Worm (Caenorhabditis elegans) whole organism, L1 larva: ENCODE data around the gene F08D12.7.

Experiments
- aly-2 ChIP-seq: fragments of 150-350 bp; optimal IDR thresholded peaks from 2 replicates; lab custom pipeline; 2014; ENCODE audit warnings: missing biosample characterization, missing genetic modification characterization
- nhr-12 ChIP-seq: sonication (generic microtip); optimal IDR thresholded peaks from 2 replicates; lab custom pipeline; 2017; ENCODE audit warnings: missing biosample characterization, missing genetic modification characterization
- pag-3 ChIP-seq: sonication (generic microtip); optimal IDR thresholded peaks from 2 replicates; lab custom pipeline; 2017; ENCODE audit warnings: missing genetic modification characterization, mild to moderate bottlenecking, missing compliant biosample characterization, antibody characterized with exemption, borderline replicate concordance; ENCODE audit not compliant: insufficient read depth
- skn-1 ChIP-seq: fragments of 150-350 bp; optimal IDR thresholded peaks from 2 replicates; lab custom pipeline; 2014; ENCODE audit warnings: missing biosample characterization, missing genetic modification characterization
- sptf-1 ChIP-seq: fragments of 150-350 bp; optimal IDR thresholded peaks from 2 replicates; lab custom pipeline; 2014; ENCODE audit warnings: missing biosample characterization, missing genetic modification characterization
- unc-130 ChIP-seq: fragments of 150-350 bp; optimal IDR thresholded peaks from 2 replicates; lab custom pipeline; 2017; ENCODE audit warnings: missing biosample characterization, missing genetic modification characterization, inconsistent platforms
- ztf-4 ChIP-seq: fragments of 150-350 bp; optimal IDR thresholded peaks from 2 replicates; lab custom pipeline; 2014; ENCODE audit warnings: missing biosample characterization, missing genetic modification characterization

- TF ChIP-seq skn-1 (no peak), sptf-1 (tag; lab: Kevin White, UChicago) (no peak), ztf-4 (tag; lab: Kevin White, UChicago) (no peak), unc-130 (no peak), pag-3 (tag; lab: Kevin White, UChicago) (no peak), nhr-12 (tag; lab: Kevin White, UChicago) (no peak), aly-2 (tag; lab: Kevin White, UChicago) (no peak)
Observed at ce11 chrII:2785787-2786186, 16.9 kb upstream of the F08D12.7 start.
